Fruit fly (Drosophila melanogaster): Measurements from ENCODE around the gene Jasper.
A peak's percentile ranks its signal among the peaks of the same experiment; 100 is the strongest.

DNA sequence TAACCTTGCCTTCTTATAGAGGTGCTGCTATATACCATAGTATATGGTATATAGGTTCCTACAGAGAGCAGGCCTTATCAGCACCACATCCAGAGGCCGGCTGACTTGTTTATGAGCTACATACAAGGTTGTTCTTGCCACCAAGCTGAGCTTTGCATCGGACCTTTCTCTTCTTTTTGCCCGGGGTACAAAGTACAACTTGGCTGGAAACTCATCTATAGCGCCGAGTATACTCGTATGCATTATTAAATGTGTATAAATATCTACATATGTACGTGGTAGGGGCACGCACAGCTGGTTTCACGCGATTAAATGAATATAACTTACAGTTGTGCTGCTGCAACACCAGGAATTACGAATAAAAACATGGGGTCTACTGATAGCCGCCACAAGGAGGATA lies 38.4 kb upstream of the Jasper start:
- TF ChIP-seq CG16779 (tag; optimal IDR thresholded peaks at IDR 0.05) (peak; percentile 75), net (GFP tag; optimal IDR thresholded peaks at IDR 0.05) (peak; percentile 50), pdm3 (GFP tag; optimal IDR thresholded peaks at IDR 0.05) (no peak), Sox15 (GFP tag; optimal IDR thresholded peaks at IDR 0.05) (no peak), lz (GFP tag; optimal IDR thresholded peaks at IDR 0.05) (no peak), Hr39 (GFP tag; optimal IDR thresholded peaks at IDR 0.05) (no peak), CG3032 (tag; optimal IDR thresholded peaks at IDR 0.05) (no peak), Eip75B (GFP tag; optimal IDR thresholded peaks at IDR 0.05) (no peak), CG8119 (GFP tag; IDR thresholded peaks at IDR 0.05) (peak; percentile 47; the same call in 2 of the 3 replicates), Hr38 (GFP tag; optimal IDR thresholded peaks at IDR 0.05) (no peak), CG6854 (GFP tag; optimal IDR thresholded peaks at IDR 0.05) (peak; percentile 85)

All from whole organism, prepupa.